Fruit fly (Drosophila melanogaster) whole organism: ENCODE data around the gene SPH93.

Experiments used
- CG8478 ChIP-seq: fragments of >200 bp; optimal IDR thresholded peaks from 2 replicates; lab custom pipeline; 2018; ENCODE audit warnings: inconsistent platforms
- Dll ChIP-seq: fragments of >200 bp; optimal IDR thresholded peaks from 2 replicates; lab custom pipeline; 2017
- EcR ChIP-seq, 2 experiments: fragments of >200 bp; optimal IDR thresholded peaks; 2 replicates each; lab custom pipeline; 2017; ENCODE audit warnings: missing biosample characterization in 2 of 2, missing genetic modification characterization in 2 of 2, missing genetic modification reagents in 2 of 2
- pan ChIP-seq: fragments of >200 bp; optimal IDR thresholded peaks from 2 replicates; lab custom pipeline; 2017
- psq ChIP-seq: fragments of >200 bp; optimal IDR thresholded peaks from 2 replicates; lab custom pipeline; 2017
- usp ChIP-seq: fragments of >200 bp; optimal IDR thresholded peaks from 2 replicates; lab custom pipeline; 2017; ENCODE audit warnings: missing biosample characterization, missing genetic modification characterization, mixed read lengths

SPH93 gene

DNA sequence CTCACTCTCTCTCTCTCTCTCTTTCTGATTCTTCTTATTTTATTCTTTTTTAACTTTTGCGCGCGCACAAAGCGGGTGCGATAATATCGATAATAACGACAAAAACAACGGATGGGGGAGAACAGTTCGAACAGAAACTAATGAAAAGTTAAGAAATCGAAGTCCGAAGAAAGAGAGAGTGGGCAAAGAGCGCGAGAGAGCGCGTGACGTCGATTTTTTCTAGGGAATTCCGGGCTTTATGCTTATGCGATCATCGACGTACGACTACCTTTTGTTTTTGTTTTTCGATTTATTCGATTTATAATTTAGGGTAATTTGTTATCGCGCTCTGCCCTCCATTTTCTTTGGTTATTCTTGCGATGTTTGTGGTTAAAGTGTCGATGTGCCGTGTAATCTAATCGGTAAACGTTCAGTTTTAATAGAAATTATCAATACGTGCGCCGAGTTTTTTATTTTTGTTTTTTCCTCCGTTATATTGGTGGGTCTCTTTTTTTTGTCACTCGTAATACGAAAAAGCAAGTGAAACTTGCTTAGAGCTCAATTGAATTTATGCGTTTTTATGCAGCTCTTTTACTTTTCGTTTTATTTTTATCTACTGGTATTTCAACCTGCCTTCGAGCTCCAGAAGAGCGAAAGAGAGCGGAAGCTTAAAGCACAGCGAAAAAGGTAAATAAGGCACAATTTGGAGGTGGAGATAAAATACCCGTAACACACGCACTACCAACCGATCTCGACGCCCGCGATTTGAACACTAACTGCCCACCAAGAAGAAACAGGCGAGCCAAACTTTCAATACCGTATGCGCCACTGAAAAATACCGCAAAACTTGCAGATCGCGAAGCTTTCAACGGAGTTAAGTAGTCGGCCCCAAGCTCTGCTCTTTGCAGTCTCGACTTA lies 5.9 kb downstream of the SPH93 start, which contains the start of gene dl:
Gene dl (minus strand): TSS at position 757 of the 897 bp plus-strand sequence.
- TF ChIP-seq Dll (lab: Kevin White, UChicago), result no peak
- peak; percentile 67 for TF ChIP-seq pan (lab: Kevin White, UChicago)

DNA sequence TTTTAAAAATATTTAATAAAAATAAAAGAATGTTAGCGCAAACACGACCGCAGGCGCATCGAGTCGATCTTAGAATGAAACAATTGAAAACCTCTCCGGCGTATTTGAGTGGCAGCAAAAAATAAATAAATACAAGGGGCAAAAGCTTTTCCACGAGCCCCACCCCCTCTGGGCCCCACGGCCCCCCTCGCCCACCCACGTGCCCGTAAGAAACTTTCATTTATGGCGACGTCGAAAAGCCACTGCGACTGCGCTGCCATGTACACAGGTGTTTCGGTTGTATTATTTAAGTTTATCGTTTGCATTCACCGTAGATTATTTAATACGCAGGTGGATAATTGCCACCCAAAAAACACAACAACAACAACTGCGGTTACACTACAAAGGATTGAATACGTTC lies 7.3 kb downstream of the SPH93 start:
- no peak for TF ChIP-seq psq
- no peak for TF ChIP-seq EcR (GFP tag; optimal IDR thresholded peaks at IDR 0.05; lab: Kevin White, UChicago)
- no peak for TF ChIP-seq Dll (lab: Kevin White, UChicago)
- no peak for TF ChIP-seq usp (GFP tag; lab: Kevin White, UChicago)
- no peak for TF ChIP-seq CG8478 (lab: Kevin White, UChicago)
- TF ChIP-seq pan (lab: Kevin White, UChicago), result no peak

DNA sequence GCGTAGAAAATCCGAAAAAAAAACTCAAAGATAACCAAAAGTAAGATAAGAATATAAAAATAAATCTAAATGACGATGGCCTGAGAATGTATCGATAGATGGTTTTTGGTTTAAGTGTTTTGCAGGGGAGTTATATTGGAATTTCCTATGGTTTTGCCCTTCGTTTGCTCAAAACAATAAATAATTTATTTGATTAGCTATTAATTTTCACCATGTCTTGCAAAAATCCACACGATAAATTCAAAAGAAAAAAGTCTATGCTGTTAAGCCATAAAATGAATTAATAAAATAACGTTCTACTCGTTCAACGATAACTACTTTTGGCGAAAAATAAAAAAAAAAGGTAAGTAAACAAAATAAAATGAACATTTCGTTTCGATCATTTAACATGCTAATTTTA lies 8.7 kb downstream of the SPH93 start:
- TF ChIP-seq EcR (GFP tag; optimal IDR thresholded peaks at IDR 0.05; lab: Kevin White, UChicago) (no peak), CG8478 (lab: Kevin White, UChicago) (no peak), usp (GFP tag; lab: Kevin White, UChicago) (no peak), pan (lab: Kevin White, UChicago) (no peak), psq (no peak), Dll (lab: Kevin White, UChicago) (no peak)

DNA sequence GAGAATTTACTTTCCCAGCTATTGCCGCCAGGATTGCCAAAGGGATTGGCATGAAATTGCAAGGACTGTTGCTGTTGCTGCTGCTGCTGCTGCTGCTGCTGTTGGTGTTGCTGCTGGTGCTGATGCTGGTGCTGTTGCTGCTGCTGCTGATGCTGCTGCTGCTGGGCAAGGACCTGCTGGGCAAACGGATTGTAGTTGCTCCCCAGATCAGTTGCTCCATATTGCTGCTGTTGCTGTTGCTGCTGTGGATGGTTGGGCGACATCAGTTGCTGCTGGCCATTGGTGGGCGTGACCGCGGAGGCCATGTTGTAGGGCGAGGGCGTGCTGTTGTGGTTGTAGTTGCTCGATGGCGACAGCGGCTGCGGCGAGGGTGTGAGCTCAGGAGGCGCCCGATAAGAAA lies 18.1 kb downstream of the SPH93 start:
- no peak for TF ChIP-seq psq
- no peak for TF ChIP-seq CG8478 (lab: Kevin White, UChicago)
- TF ChIP-seq EcR (GFP tag; optimal IDR thresholded peaks at IDR 0.05; lab: Kevin White, UChicago), result no peak
- TF ChIP-seq usp (GFP tag; lab: Kevin White, UChicago), result no peak
- TF ChIP-seq pan (lab: Kevin White, UChicago), result no peak
- TF ChIP-seq Dll (lab: Kevin White, UChicago), result no peak

DNA sequence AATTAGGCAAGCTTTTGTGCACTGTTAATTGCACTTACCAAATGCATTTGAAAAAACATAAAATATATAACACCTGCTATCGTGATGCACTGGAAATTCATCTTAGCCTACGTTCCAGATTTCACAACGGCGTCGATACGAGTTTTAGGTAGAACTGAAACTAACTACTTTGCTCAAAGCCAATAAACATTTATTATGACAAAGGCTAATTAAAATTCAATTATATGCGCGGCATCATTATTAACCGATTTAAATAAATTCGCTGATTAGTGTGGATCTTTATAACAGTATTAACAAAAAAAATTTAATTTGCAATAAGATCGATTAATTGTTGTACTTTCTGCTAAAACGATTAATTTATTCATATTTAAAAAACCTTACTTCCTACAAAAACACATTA lies 19.2 kb downstream of the SPH93 start, which contains the start of gene CG33928:
Gene CG33928 (minus strand): TSS at position 101 of the 400 bp plus-strand sequence.
- TF ChIP-seq psq (no peak), CG8478 (lab: Kevin White, UChicago) (no peak)

DNA sequence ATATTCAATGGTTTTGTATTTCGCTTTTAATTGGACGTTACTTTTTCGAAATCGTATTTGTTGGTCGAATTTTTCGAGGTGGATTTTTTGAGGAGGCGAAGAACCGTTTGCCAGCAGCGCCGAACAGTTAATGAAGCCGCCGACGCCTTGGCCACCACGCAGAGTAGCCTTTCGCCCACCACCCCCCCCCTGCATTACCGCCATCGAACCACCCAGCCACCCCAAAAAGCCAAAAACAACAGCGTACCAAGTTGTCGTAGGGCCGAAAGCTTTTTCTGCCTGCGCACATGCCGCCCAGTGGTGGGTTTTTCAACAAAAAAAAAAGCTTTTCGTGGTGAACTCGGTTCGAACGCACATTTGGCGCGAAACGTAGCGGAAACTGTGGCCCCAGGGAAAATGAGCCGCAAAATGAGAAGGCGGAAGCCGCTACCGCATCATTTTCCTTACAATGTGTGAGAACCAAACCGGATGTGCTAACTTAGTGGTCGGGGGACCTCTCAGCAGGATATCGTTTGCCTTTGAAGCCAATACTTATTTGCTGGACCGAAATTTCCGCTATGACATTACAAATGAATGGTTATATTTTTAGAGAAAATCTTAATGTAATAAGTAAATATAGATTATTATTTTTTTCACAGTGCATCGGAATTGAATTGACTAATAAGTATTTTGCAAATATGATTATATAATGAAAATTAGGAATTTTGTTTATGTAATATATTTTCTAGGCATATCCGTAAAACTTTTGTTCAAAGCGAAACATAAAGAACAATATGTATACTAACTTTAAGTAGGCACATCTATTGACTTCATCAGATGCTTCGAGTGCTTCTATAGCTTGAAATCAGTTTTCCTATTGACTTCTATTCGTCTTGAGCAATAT lies 22.5 kb downstream of the SPH93 start, which contains the start of the genes Dif and CG5043:
Gene Dif (minus strand): TSS at position 132 of the 883 bp plus-strand sequence.
Gene CG5043 (plus strand): TSS at position 833 of the 883 bp plus-strand sequence.
- TF ChIP-seq EcR (GFP tag; optimal IDR thresholded peaks at IDR 0.05; lab: Kevin White, UChicago) (no peak), Dll (lab: Kevin White, UChicago) (no peak), CG8478 (lab: Kevin White, UChicago) (no peak), psq (no peak), pan (lab: Kevin White, UChicago) (no peak), usp (GFP tag; lab: Kevin White, UChicago) (no peak)

DNA sequence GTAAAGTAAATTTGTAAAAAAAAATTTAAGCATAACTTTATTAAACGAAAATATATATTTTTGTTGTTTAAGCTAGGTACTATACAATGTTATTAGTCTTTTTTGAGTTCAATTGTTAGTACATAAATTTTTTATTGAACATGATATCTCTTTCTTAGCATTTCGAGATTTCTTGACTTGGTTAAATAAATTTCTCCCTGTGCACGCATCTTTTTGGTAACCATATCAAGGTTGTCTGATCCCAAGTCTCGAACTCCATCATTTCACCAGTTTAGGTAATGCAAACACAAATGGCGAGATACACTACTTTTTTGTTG lies 24.4 kb downstream of the SPH93 start:
- TF ChIP-seq psq (no peak), pan (lab: Kevin White, UChicago) (no peak), CG8478 (lab: Kevin White, UChicago) (no peak), Dll (lab: Kevin White, UChicago) (no peak), EcR (GFP tag; optimal IDR thresholded peaks at IDR 0.05; lab: Kevin White, UChicago) (no peak), usp (GFP tag; lab: Kevin White, UChicago) (no peak)

DNA sequence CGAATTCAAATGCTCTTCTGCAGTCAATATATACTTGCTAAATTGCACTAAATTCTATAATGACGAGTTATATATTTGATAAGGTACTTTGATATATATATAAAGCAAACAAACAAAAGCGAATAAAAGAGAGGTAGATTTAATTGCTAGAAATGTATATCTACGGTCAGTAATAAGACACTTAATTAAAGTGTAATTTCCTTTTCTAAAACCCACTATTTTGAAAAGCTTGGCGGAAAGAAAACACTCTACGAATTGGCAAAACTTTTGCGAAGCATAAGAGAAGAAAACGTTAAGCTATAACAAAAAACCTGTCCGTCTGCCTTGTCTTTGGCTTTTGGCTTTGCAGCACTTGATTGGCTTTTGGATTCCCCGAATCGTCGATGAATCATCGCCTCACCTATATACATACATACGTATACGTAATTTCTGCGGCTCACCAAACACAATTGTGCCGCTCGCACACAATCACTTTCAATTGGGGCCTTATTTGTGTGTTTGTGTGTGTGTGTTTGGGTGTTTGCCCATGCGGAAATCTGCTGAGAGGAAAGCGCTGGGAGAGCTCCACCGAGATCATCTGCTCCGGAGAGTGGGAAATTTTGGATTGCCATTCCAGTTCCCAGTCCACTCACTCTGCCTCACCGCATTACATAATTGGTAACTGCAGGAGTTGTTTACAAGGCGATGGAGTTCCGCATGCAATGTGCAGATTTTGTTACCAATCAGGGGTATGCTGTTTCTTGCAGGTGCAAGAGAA lies 24.9 kb downstream of the SPH93 start:
- no peak for TF ChIP-seq pan (lab: Kevin White, UChicago)
- TF ChIP-seq EcR (GFP tag; optimal IDR thresholded peaks at IDR 0.05; lab: Kevin White, UChicago), result no peak
- no peak for TF ChIP-seq CG8478 (lab: Kevin White, UChicago)
- TF ChIP-seq Dll (lab: Kevin White, UChicago), result no peak
- TF ChIP-seq psq, result no peak
- TF ChIP-seq usp (GFP tag; lab: Kevin White, UChicago), result no peak

DNA sequence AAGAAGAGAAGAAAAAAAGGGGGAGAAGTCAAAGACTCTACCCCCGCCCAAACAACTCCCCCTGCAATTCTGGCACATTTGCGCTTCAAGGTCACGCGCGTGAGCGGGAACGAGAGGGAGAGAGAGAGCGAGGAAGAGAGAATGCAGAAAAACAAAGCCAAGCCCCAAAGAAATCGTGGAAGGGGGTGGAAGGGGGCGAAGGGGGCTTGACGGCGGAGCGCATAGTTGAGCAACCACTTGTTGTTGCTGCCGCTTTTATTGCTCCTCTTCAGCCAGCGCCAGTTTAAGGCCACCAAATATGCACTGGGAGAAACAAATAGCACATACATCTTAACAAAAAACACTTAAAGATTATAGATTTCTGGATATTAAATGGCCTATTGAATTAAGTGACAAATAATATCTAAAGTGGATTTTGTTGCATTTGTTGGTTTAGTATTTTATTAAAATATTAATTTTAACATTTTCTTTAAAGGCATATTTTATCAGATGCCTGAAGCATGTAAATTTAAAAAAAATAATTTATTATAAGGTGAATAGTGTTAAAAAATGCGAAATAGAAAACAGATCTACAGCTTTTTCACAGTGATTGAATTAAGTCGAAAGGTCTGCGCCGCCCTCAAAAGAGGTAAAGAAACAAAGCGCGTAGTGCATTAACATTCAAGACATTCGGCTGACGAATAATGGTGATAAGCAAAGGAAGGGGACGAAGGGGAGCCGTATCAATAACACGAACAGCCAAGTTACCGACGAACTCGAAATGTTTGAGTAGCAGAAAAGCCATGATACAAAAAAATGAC lies 25.7 kb downstream of the SPH93 start:
- TF ChIP-seq pan (lab: Kevin White, UChicago) (no peak), Dll (lab: Kevin White, UChicago) (no peak), usp (GFP tag; lab: Kevin White, UChicago) (no peak), EcR (GFP tag; optimal IDR thresholded peaks at IDR 0.05; lab: Kevin White, UChicago) (peak; percentile 60 to 70)

DNA sequence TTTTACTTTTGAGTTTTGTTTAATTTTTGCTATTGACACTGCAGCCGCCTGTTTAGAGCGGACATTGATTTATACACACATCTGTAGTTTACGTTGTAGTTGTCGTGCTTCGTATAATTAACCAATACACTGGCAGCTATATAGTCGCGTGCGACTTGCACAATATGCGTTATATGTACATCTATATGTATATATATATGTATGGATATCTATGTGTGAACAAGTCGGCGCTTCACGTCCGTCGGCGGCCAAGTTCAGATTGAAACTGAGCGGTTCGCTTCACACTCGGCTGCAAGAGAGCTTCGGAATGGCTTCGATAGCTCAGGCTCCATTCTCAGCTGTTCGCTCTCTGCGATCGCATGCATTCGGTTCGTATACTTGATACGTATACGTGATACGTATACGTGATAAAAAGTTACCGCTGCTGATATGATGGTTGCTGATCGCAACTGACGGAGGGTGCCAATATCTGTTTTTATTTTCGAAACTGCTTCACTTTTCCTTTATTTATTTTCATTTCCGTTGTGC lies 27.7 kb downstream of the SPH93 start:
- TF ChIP-seq pan (lab: Kevin White, UChicago) (no peak), psq (no peak), EcR (GFP tag; optimal IDR thresholded peaks at IDR 0.05; lab: Kevin White, UChicago) (no peak), usp (GFP tag; lab: Kevin White, UChicago) (no peak), CG8478 (lab: Kevin White, UChicago) (no peak), Dll (lab: Kevin White, UChicago) (no peak)
